Fruit fly (Drosophila melanogaster) whole organism, wandering third instar larva: ENCODE data around the gene RpS28a.

ENCODE experiments used
- Abd-B ChIP-seq: fragments of >200 bp; optimal IDR thresholded peaks from 2 replicates; lab custom pipeline; 2017; ENCODE audit warnings: missing biosample characterization, missing genetic modification characterization
- CG32264 ChIP-seq: fragments of 200-800 bp; sonication (Bioruptor generic); optimal IDR thresholded peaks from 2 replicates; lab custom pipeline; 2016; ENCODE audit warnings: missing biosample characterization, missing genetic modification characterization
- CG9705 ChIP-seq: fragments of 200-800 bp; sonication (Bioruptor generic); optimal IDR thresholded peaks from 2 replicates; lab custom pipeline; 2018; ENCODE audit warnings: missing biosample characterization, mild to moderate bottlenecking, missing genetic modification characterization
- CrebA ChIP-seq: fragments of 200-800 bp; sonication (Bioruptor generic); optimal IDR thresholded peaks from 2 replicates; lab custom pipeline; 2016; ENCODE audit warnings: missing biosample characterization, mild to moderate bottlenecking, missing genetic modification characterization, borderline replicate concordance
- Dfd ChIP-seq: fragments of >200 bp; optimal IDR thresholded peaks from 2 replicates; lab custom pipeline; 2017; ENCODE audit warnings: missing biosample characterization, missing genetic modification characterization
- HLH106 ChIP-seq: fragments of 200-800 bp; optimal IDR thresholded peaks from 3 replicates; lab custom pipeline; 2019; ENCODE audit warnings: missing biosample characterization, mild to moderate bottlenecking, missing genetic modification characterization, moderate library complexity
- Hnf4 ChIP-seq: fragments of 200-800 bp; sonication (Bioruptor generic); optimal IDR thresholded peaks from 2 replicates; lab custom pipeline; 2016; ENCODE audit warnings: missing biosample characterization, mild to moderate bottlenecking, missing genetic modification characterization
- Hr78 ChIP-seq: fragments of >200 bp; optimal IDR thresholded peaks from 2 replicates; lab custom pipeline; 2017; ENCODE audit warnings: missing biosample characterization, missing genetic modification characterization
- Myc ChIP-seq: fragments of >200 bp; optimal IDR thresholded peaks from 2 replicates; lab custom pipeline; 2017
- N ChIP-seq: fragments of >200 bp; optimal IDR thresholded peaks from 2 replicates; lab custom pipeline; 2018; ENCODE audit warnings: missing biosample characterization, missing external identifiers, missing genetic modification characterization
- OdsH ChIP-seq: fragments of 200-800 bp; sonication (Bioruptor generic); optimal IDR thresholded peaks from 2 replicates; lab custom pipeline; 2016; ENCODE audit warnings: missing biosample characterization, mild to moderate bottlenecking, missing genetic modification characterization
- Rel ChIP-seq, 2 experiments: fragments of 200-800 bp; sonication (Bioruptor generic) in 1 of 2; optimal IDR thresholded peaks; 2 replicates in 1 of 2; 3 replicates in 1 of 2; lab custom pipeline; 2016 to 2019; ENCODE audit warnings: mild to moderate bottlenecking in 2 of 2, missing biosample characterization in 2 of 2, missing genetic modification characterization in 2 of 2, moderate library complexity in 1 of 2
- Sp1 ChIP-seq: fragments of 200-800 bp; sonication (Bioruptor generic); optimal IDR thresholded peaks from 3 replicates; lab custom pipeline; 2019; ENCODE audit warnings: missing biosample characterization, mild to moderate bottlenecking, missing genetic modification characterization, moderate library complexity
- br ChIP-seq: fragments of 200-800 bp; sonication (Bioruptor generic); optimal IDR thresholded peaks from 2 replicates; lab custom pipeline; 2016; ENCODE audit warnings: missing biosample characterization, missing genetic modification characterization
- dl ChIP-seq, 2 experiments: fragments of 175-275, 200-275 bp in 1 of 2; fragments of 200-275 bp in 1 of 2; sonication (Bioruptor generic); optimal IDR thresholded peaks; lab custom pipeline; 2018; ENCODE audit warnings: mild to moderate bottlenecking in 2 of 2, missing biosample characterization in 2 of 2, missing genetic modification characterization in 2 of 2, moderate library complexity in 2 of 2; ENCODE audit not compliant: partially characterized antibody in 2 of 2, insufficient read depth in 1 of 2
- dsf ChIP-seq: sonication (Bioruptor generic); optimal IDR thresholded peaks from 2 replicates; lab custom pipeline; 2016; ENCODE audit warnings: missing biosample characterization, missing genetic modification characterization, borderline replicate concordance
- ey ChIP-seq: fragments of 200-800 bp; sonication (Bioruptor generic); optimal IDR thresholded peaks from 2 replicates; lab custom pipeline; 2016; ENCODE audit warnings: missing biosample characterization, missing genetic modification characterization
- foxo ChIP-seq, 2 experiments: fragments of 200-800 bp; sonication (Bioruptor generic); optimal IDR thresholded peaks; 2 replicates in 1 of 2; 3 replicates in 1 of 2; lab custom pipeline; 2016 to 2017; ENCODE audit warnings: missing biosample characterization in 2 of 2, missing genetic modification characterization in 2 of 2
- fru ChIP-seq: fragments of 200-800 bp; sonication (Bioruptor generic); optimal IDR thresholded peaks from 3 replicates; lab custom pipeline; 2016; ENCODE audit warnings: missing biosample characterization, mild to moderate bottlenecking, missing genetic modification characterization
- h ChIP-seq: fragments of 200-800 bp; sonication (Bioruptor generic); optimal IDR thresholded peaks from 3 replicates; lab custom pipeline; 2016; ENCODE audit warnings: missing biosample characterization, mild to moderate bottlenecking, missing genetic modification characterization
- jim ChIP-seq: fragments of 175-275, 200-325 bp; sonication (Bioruptor generic); optimal IDR thresholded peaks from 2 replicates; lab custom pipeline; 2016; ENCODE audit warnings: missing biosample characterization, mild to moderate bottlenecking, missing genetic modification characterization
- lola ChIP-seq: fragments of >200 bp; optimal IDR thresholded peaks from 2 replicates; lab custom pipeline; 2017; ENCODE audit warnings: missing biosample characterization, missing genetic modification characterization
- pan ChIP-seq: fragments of >200 bp; optimal IDR thresholded peaks from 2 replicates; lab custom pipeline; 2017
- psq ChIP-seq: fragments of 200-800 bp; sonication (Bioruptor generic); optimal IDR thresholded peaks from 3 replicates; lab custom pipeline; 2017; ENCODE audit warnings: missing biosample characterization, mild to moderate bottlenecking, missing genetic modification characterization, moderate library complexity
- rgr ChIP-seq: fragments of 200-800 bp; sonication (Bioruptor generic); optimal IDR thresholded peaks from 3 replicates; lab custom pipeline; 2016; ENCODE audit warnings: missing biosample characterization, mild to moderate bottlenecking, missing genetic modification characterization
- sv ChIP-seq: fragments of 200-800 bp; sonication (Bioruptor generic); optimal IDR thresholded peaks from 3 replicates; lab custom pipeline; 2016; ENCODE audit warnings: missing biosample characterization, missing genetic modification characterization
- usp ChIP-seq: fragments of >200 bp; optimal IDR thresholded peaks from 2 replicates; lab custom pipeline; 2017; ENCODE audit warnings: missing biosample characterization, missing genetic modification characterization
- woc ChIP-seq: sonication (Bioruptor generic); optimal IDR thresholded peaks from 2 replicates; lab custom pipeline; 2016; ENCODE audit warnings: missing biosample characterization, mild to moderate bottlenecking, missing genetic modification characterization

Gene RpS28a

DNA sequence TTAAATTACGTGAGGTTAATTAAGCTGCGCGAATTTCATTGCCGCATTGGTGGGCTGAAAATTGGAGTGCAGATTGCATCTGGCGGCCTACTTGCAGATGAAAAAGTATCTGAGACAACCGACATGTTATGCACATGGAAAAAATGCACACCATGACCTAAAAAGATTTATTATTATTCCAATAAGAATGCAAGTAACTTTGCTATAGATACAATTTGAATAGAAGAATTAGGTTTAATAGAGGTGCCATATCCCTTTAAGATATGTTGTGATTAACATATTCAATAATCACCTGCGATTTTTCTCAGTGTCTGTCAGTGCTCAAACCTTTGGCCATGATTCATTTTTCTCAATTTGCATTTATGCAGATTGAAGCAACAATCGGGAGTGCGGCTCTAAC is 41.0 kb downstream of the RpS28a start:
- TF ChIP-seq psq (GFP tag; lab: Kevin White, UChicago) (no peak), h (GFP tag; lab: Kevin White, UChicago) (peak; percentile 9), foxo (GFP tag; optimal IDR thresholded peaks at IDR 0.05; lab: Kevin White, UChicago) (no peak), sv (GFP tag; lab: Kevin White, UChicago) (no peak)

DNA sequence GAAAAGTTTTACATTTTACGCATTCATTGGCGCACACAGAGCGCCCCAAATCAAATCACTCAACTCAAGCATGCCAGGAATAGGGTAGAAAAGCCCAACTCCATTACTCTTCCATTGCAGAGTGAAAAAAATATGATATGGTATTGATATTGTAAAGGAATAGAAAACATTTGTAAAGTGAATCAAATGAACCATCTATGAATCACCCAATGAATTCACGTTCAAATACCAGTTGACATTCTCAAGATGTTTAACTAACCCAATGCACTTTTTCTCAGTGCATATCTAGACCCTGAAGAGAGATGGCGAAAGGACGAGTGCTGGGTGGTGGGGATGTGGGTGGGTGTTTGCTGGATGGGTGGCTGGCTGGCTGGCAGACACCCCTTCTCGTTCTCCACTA is 43.9 kb downstream of the RpS28a start:
- TF ChIP-seq dsf (GFP tag; lab: Kevin White, UChicago) (no peak), OdsH (GFP tag; lab: Kevin White, UChicago) (peak; percentile 24), CG32264 (no peak), woc (GFP tag; lab: Kevin White, UChicago) (no peak), ey (GFP tag; lab: Kevin White, UChicago) (peak; percentile 39), CrebA (GFP tag; lab: Kevin White, UChicago) (no peak), Sp1 (GFP tag; lab: Kevin White, UChicago) (peak; percentile 32), h (GFP tag; lab: Kevin White, UChicago) (peak; percentile 46), br (GFP tag; lab: Kevin White, UChicago) (peak; percentile 32), pan (lab: Kevin White, UChicago) (no peak), foxo (GFP tag; optimal IDR thresholded peaks at IDR 0.05; lab: Kevin White, UChicago) (peak in 1 of 2 experiments; percentile 40), psq (GFP tag; lab: Kevin White, UChicago) (no peak), HLH106 (tag; lab: Kevin White, UChicago) (peak; percentile 49), Rel (GFP tag; optimal IDR thresholded peaks at IDR 0.05; lab: Kevin White, UChicago) (no peak), Rel (tag; optimal IDR thresholded peaks at IDR 0.05; lab: Kevin White, UChicago) (no peak), rgr (peak; percentile 32), Dfd (GFP tag; lab: Kevin White, UChicago) (no peak), dl (GFP tag; optimal IDR thresholded peaks at IDR 0.05; lab: Kevin White, UChicago; ENCODE audit: insufficient read depth in 1 of 2, partially characterized antibody in 2 of 2) (no peak), Abd-B (no peak), lola (GFP tag; lab: Kevin White, UChicago) (no peak), fru (GFP tag; lab: Kevin White, UChicago) (peak; percentile 48), Hr78 (GFP tag; lab: Kevin White, UChicago) (no peak), Hnf4 (GFP tag; lab: Kevin White, UChicago) (no peak), usp (GFP tag; lab: Kevin White, UChicago) (no peak), jim (GFP tag; lab: Kevin White, UChicago) (no peak), CG9705 (no peak), Myc (lab: Kevin White, UChicago) (no peak), N (no peak)
